Worm (Caenorhabditis elegans): ENCODE measurements around the gene F36G9.3.
"Not testable (repeated sequence)": the region's sequence is repeated elsewhere in the genome, so short reads cannot be mapped to it uniquely, and the experiment has no call there.

F36G9.3 gene

DNA sequence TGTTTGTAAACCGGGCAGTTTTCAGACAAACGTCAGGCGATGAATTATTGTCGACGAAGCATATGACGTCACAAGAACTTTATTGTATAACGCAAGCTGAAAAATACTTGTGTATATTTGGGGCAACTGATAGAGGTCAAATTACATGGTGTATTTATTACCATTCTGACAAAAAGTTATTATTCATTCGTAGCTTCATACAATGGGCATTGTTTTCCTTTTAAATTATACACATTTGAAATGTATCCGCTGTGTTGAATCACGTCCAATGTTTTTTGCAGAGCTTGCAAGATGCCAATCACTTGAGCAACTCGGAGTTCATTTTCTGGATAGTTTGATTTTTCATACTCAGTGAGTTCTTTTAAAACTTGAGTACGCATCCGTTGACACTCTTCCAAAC lies 34.2 kb upstream of the F36G9.3 start, which contains the start of gene F35E8.13:
Gene F35E8.13 (plus strand): TSS at position 301 of the 400 bp plus-strand sequence.
- TF ChIP-seq nhr-129 (tag; optimal IDR thresholded peaks at IDR 0.05) (no peak), zag-1 (tag; optimal IDR thresholded peaks at IDR 0.05) (no peak), Y55F3AM.14 (GFP tag; optimal IDR thresholded peaks at IDR 0.05) (no peak), nhr-21 (tag; optimal IDR thresholded peaks at IDR 0.05) (no peak), peb-1 (tag; optimal IDR thresholded peaks at IDR 0.05) (no peak), blmp-1 (tag; optimal IDR thresholded peaks at IDR 0.05; ENCODE audit: insufficient read depth) (no peak), ztf-1 (GFP tag; conservative IDR thresholded peaks at IDR 0.05) (no peak), unc-55 (GFP tag; optimal IDR thresholded peaks at IDR 0.05) (no peak)

DNA sequence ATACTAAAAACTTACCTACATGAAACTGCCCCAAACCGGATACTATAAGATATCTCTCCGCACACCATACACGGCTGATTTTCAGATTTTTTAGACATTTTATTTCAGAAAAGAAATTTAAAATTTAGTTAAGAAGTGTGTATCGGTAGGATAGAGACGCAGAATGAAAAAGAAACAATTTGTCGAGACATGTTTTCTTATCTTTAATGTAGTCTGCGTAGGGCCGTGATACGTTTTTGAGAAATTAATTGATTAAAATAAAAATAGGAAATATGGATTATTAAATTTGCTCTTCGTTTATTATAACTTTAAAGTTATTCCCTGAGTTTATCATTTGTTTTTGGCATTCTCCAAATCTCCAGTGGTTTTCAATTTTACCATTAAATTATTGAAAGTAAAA lies 32.9 kb upstream of the F36G9.3 start, which contains the start of gene nhr-108:
Gene nhr-108 (minus strand): TSS at position 166 of the 400 bp plus-strand sequence.
- TF ChIP-seq peb-1 (tag; optimal IDR thresholded peaks at IDR 0.05), result no peak
- no peak for TF ChIP-seq elt-3 (tag; optimal IDR thresholded peaks at IDR 0.05)
- TF ChIP-seq ceh-82 (tag; optimal IDR thresholded peaks at IDR 0.05), result no peak
- TF ChIP-seq ZK546.5 (tag; optimal IDR thresholded peaks at IDR 0.05), result no peak
- no peak for TF ChIP-seq R02D3.7 (tag; optimal IDR thresholded peaks at IDR 0.05)
- TF ChIP-seq nhr-11 (tag; optimal IDR thresholded peaks at IDR 0.05), result no peak
- TF ChIP-seq fos-1 (tag; optimal IDR thresholded peaks at IDR 0.05), result no peak
- TF ChIP-seq Y55F3AM.14 (GFP tag; optimal IDR thresholded peaks at IDR 0.05), result no peak
- TF ChIP-seq gmeb-1 (tag; optimal IDR thresholded peaks at IDR 0.05), result no peak
- no peak for TF ChIP-seq ceh-16 (tag; optimal IDR thresholded peaks at IDR 0.05)
- TF ChIP-seq nhr-12 (tag; optimal IDR thresholded peaks at IDR 0.05), result no peak
- no peak for TF ChIP-seq blmp-1 (tag; optimal IDR thresholded peaks at IDR 0.05; ENCODE audit: insufficient read depth)

DNA sequence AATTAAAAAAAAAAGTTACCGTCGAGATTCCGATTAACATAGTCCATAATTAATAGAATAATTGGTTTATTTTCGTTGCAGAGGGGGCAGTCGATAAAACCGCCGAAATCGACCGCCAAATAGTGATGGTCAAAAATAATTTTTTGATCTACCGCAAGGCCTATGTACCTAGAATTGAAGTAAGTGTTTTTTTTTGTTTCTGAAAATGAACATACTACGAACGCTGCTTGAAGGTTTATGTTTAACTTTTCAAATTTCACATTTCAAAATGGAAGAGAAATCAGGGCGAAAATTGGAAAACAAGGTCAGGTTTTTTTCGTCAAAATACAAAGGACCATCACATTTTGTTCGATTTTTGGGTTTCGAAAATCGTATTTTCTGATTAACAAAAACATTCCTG lies 28.9 kb upstream of the F36G9.3 start, which contains the start of gene pzf-1:
Gene pzf-1 (minus strand): TSS at position 101 of the 400 bp plus-strand sequence.
- TF ChIP-seq alr-1 (tag; optimal IDR thresholded peaks at IDR 0.05) (no peak), nhr-77 (tag; optimal IDR thresholded peaks at IDR 0.05) (no peak), sem-4 (tag; optimal IDR thresholded peaks at IDR 0.05) (no peak), nhr-23 (tag; optimal IDR thresholded peaks at IDR 0.05) (no peak), sma-9 (GFP tag; optimal IDR thresholded peaks at IDR 0.05) (no peak), sma-9 (tag; optimal IDR thresholded peaks at IDR 0.05) (no peak), nhr-237 (tag; optimal IDR thresholded peaks at IDR 0.05) (no peak), nhr-25 (tag; optimal IDR thresholded peaks at IDR 0.05) (no peak), aly-2 (tag; optimal IDR thresholded peaks at IDR 0.05) (no peak), lin-39 (tag; optimal IDR thresholded peaks at IDR 0.05) (no peak), mdl-1 (tag; optimal IDR thresholded peaks at IDR 0.05) (no peak), ztf-11 (tag; optimal IDR thresholded peaks at IDR 0.05) (no peak), mbf-1 (tag; optimal IDR thresholded peaks at IDR 0.05) (no peak), ceh-16 (tag; optimal IDR thresholded peaks at IDR 0.05) (no peak), lin-11 (tag; optimal IDR thresholded peaks at IDR 0.05) (no peak), fos-1 (tag; optimal IDR thresholded peaks at IDR 0.05) (no peak), ztf-1 (GFP tag; conservative IDR thresholded peaks at IDR 0.05) (no peak), unc-39 (tag; optimal IDR thresholded peaks at IDR 0.05) (no peak), nhr-129 (tag; optimal IDR thresholded peaks at IDR 0.05) (no peak), ama-1 (optimal IDR thresholded peaks at IDR 0.05) (no peak), lsy-2 (tag; optimal IDR thresholded peaks at IDR 0.05) (no peak)

DNA sequence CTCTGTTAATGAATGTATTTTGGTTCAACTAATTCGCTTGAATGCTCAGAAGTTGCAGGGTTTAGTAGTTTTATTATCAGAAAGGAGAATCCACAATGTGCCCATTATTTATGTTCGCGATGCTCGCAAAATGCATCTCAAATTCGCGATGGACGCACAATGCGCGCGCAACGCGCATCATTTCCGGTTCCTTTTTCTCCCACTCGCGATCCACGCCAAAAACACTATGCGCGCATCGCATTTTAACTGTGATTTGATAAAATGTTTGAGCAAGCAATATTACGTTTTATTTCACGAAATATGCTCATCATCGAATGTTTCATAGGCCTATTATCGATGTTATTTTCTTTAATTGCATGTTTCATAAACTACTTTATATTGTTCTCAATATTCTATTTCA lies 27.3 kb upstream of the F36G9.3 start, which contains the start of gene srbc-77:
Gene srbc-77 (plus strand): TSS at position 301 of the 400 bp plus-strand sequence.
- not testable (repeated sequence) for TF ChIP-seq mdl-1 (tag; optimal IDR thresholded peaks at IDR 0.05); unc-62 (GFP tag; optimal IDR thresholded peaks at IDR 0.05); Y55F3AM.14 (GFP tag; optimal IDR thresholded peaks at IDR 0.05)

DNA sequence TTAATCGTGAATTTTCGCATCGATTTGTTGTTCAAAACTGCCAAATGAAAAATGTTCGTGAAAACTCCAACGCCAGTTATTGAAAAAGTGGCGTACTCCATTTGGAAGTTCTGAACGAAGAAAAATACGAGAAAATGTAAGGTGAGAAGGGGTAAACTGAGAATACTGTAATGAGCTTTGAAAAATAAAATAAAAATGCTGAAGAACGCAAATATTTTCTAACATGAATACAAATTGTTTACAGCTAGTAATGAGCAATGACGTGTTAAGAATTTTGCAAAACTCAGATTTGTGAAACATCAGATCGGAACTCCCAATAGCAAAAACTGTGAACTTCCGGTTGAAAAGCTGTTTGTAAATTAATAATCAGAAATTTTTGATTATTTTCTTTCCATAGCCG lies 24.8 kb upstream of the F36G9.3 start, which contains the start of gene srw-26:
Gene srw-26 (minus strand): TSS at position 101 of the 400 bp plus-strand sequence.
- TF ChIP-seq mab-5 (tag; optimal IDR thresholded peaks at IDR 0.05) (no peak), egl-27 (tag; optimal IDR thresholded peaks at IDR 0.05) (no peak), aly-2 (tag; optimal IDR thresholded peaks at IDR 0.05) (no peak), alr-1 (tag; optimal IDR thresholded peaks at IDR 0.05) (no peak), nhr-12 (tag; optimal IDR thresholded peaks at IDR 0.05) (no peak), peb-1 (tag; optimal IDR thresholded peaks at IDR 0.05) (no peak), lin-39 (tag; optimal IDR thresholded peaks at IDR 0.05) (no peak), blmp-1 (tag; optimal IDR thresholded peaks at IDR 0.05; ENCODE audit: insufficient read depth) (no peak), F13H6.1 (tag; optimal IDR thresholded peaks at IDR 0.05) (no peak), nhr-11 (tag; optimal IDR thresholded peaks at IDR 0.05) (no peak), ztf-11 (tag; optimal IDR thresholded peaks at IDR 0.05) (no peak), ceh-16 (tag; optimal IDR thresholded peaks at IDR 0.05) (no peak)
